Worm (Caenorhabditis elegans): ENCODE data around the gene ceh-62.

ce11 chrII:10852880-10853279, 47.3 kb downstream of the ceh-62 start:
- TF ChIP-seq Y79H2A.3 (GFP tag; conservative IDR thresholded peaks at IDR 0.05) (no peak), ama-1 (optimal IDR thresholded peaks at IDR 0.05) (no peak), ama-1 (GFP tag; optimal IDR thresholded peaks at IDR 0.05) (no peak), unc-62 (GFP tag; optimal IDR thresholded peaks at IDR 0.05) (no peak), nhr-90 (tag; optimal IDR thresholded peaks at IDR 0.05) (no peak), C17E4.6 (GFP tag; IDR thresholded peaks at IDR 0.05) (no peak), ztf-26 (tag; optimal IDR thresholded peaks at IDR 0.05) (no peak), ekl-4 (GFP tag; IDR thresholded peaks at IDR 0.05) (no peak), ets-4 (GFP tag; optimal IDR thresholded peaks at IDR 0.05) (no peak)
